Fruit fly (Drosophila melanogaster) whole organism, prepupa: Measurements from ENCODE around the gene CG16820.

Experiments used
- Blimp-1 ChIP-seq: fragments of 200-800 bp; sonication (Bioruptor generic); optimal IDR thresholded peaks from 3 replicates; lab custom pipeline; 2017; ENCODE audit warnings: missing biosample characterization, missing genetic modification characterization, mild to moderate bottlenecking, moderate library complexity, missing genetic modification reagents
- CG10669 ChIP-seq: fragments of 200-800 bp; sonication (Bioruptor generic); optimal IDR thresholded peaks from 3 replicates; lab custom pipeline; 2018; ENCODE audit warnings: missing biosample characterization, mild to moderate bottlenecking, missing genetic modification characterization, moderate library complexity
- CG11294 ChIP-seq: fragments of 200-800 bp; sonication (Bioruptor generic); IDR thresholded peaks from 2 replicates; pipeline ENCODE4 v1.3.6; 2022; ENCODE audit warnings: missing biosample characterization, missing genetic modification characterization
- CG15336 ChIP-seq: fragments of 200-800 bp; sonication (Bioruptor generic); IDR thresholded peaks from 2 replicates; pipeline ENCODE4 v1.3.6; 2022; ENCODE audit warnings: missing biosample characterization, missing genetic modification characterization
- CG1621 ChIP-seq: fragments of 200-800 bp; sonication (Bioruptor generic); optimal IDR thresholded peaks from 3 replicates; lab custom pipeline; 2018; ENCODE audit warnings: missing biosample characterization, mild to moderate bottlenecking, missing genetic modification characterization
- CG16779 ChIP-seq: fragments of 200-800 bp; sonication (Bioruptor generic); optimal IDR thresholded peaks from 3 replicates; lab custom pipeline; 2017; ENCODE audit warnings: missing biosample characterization, mild to moderate bottlenecking, missing genetic modification characterization
- CG3032 ChIP-seq: fragments of 200-800 bp; optimal IDR thresholded peaks from 2 replicates; lab custom pipeline; 2019; ENCODE audit warnings: missing biosample characterization, mild to moderate bottlenecking, missing genetic modification characterization, moderate library complexity
- CG31627 ChIP-seq: fragments of 200-800 bp; sonication (Bioruptor generic); optimal IDR thresholded peaks from 3 replicates; lab custom pipeline; 2016; ENCODE audit warnings: missing biosample characterization, missing genetic modification characterization
- CG32006 ChIP-seq: fragments of 200-800 bp; sonication (Bioruptor generic); optimal IDR thresholded peaks from 3 replicates; lab custom pipeline; 2017; ENCODE audit warnings: missing biosample characterization, mild to moderate bottlenecking, missing genetic modification characterization
- CG34406 ChIP-seq: fragments of 200-800 bp; sonication (Bioruptor generic); optimal IDR thresholded peaks from 3 replicates; lab custom pipeline; 2016; ENCODE audit warnings: missing biosample characterization, missing genetic modification characterization
- CG3919 ChIP-seq: fragments of 200-800 bp; sonication (Bioruptor generic); optimal IDR thresholded peaks from 3 replicates; lab custom pipeline; 2016; ENCODE audit warnings: missing biosample characterization, missing genetic modification characterization
- CG4318 ChIP-seq: fragments of 200-800 bp; sonication (Bioruptor generic); optimal IDR thresholded peaks from 3 replicates; lab custom pipeline; 2017; ENCODE audit warnings: missing biosample characterization, mild to moderate bottlenecking, missing genetic modification characterization
- CG6163 ChIP-seq: fragments of 200-800 bp; sonication (Bioruptor generic); IDR thresholded peaks from 3 replicates; pipeline ENCODE4 v1.3.6; 2022; ENCODE audit warnings: missing biosample characterization, missing genetic modification characterization
- CG6792 ChIP-seq: fragments of 200-800 bp; sonication (Bioruptor generic); optimal IDR thresholded peaks from 3 replicates; lab custom pipeline; 2016; ENCODE audit warnings: missing biosample characterization, missing genetic modification characterization
- CG6808 ChIP-seq: fragments of 200-800 bp; sonication (Bioruptor generic); optimal IDR thresholded peaks from 3 replicates; lab custom pipeline; 2017; ENCODE audit warnings: missing biosample characterization, missing genetic modification characterization, mild to moderate bottlenecking, moderate library complexity, missing genetic modification reagents
- CG6854 ChIP-seq: fragments of 200-800 bp; sonication (Bioruptor generic); optimal IDR thresholded peaks from 2 replicates; lab custom pipeline; 2017; ENCODE audit warnings: missing biosample characterization, mild to moderate bottlenecking, missing genetic modification characterization
- CG7368 ChIP-seq: fragments of 200-800 bp; sonication (Bioruptor generic); optimal IDR thresholded peaks from 3 replicates; lab custom pipeline; 2016; ENCODE audit warnings: missing biosample characterization, missing genetic modification characterization
- CG8119 ChIP-seq: fragments of 200-800 bp; sonication (Bioruptor generic); IDR thresholded peaks from 3 replicates; pipeline ENCODE4 v1.3.6; 2022; ENCODE audit warnings: missing biosample characterization, missing genetic modification characterization
- CG8632 ChIP-seq: fragments of 200-800 bp; sonication (Bioruptor generic); optimal IDR thresholded peaks from 3 replicates; lab custom pipeline; 2016; ENCODE audit warnings: missing biosample characterization, missing genetic modification characterization
- CG9139 ChIP-seq: fragments of 200-800 bp; sonication (Bioruptor generic); optimal IDR thresholded peaks from 3 replicates; lab custom pipeline; 2017; ENCODE audit warnings: missing biosample characterization, mild to moderate bottlenecking, missing genetic modification characterization
- Eip78C ChIP-seq: fragments of 200-800 bp; sonication (Bioruptor generic); peaks from one replicate; lab custom pipeline; 2016; ENCODE audit warnings: missing biosample characterization, missing genetic modification characterization
- Ets21C ChIP-seq: fragments of 200-800 bp; sonication (Bioruptor generic); optimal IDR thresholded peaks from 3 replicates; lab custom pipeline; 2016; ENCODE audit warnings: missing biosample characterization, missing genetic modification characterization
- Ets96B ChIP-seq: fragments of 200-800 bp; optimal IDR thresholded peaks from 2 replicates; lab custom pipeline; 2019; ENCODE audit warnings: missing biosample characterization, mild to moderate bottlenecking, missing genetic modification characterization, moderate library complexity
- Gug ChIP-seq: fragments of 200-800 bp; sonication (Bioruptor generic); IDR thresholded peaks from 2 replicates; pipeline ENCODE4 v1.3.6; 2022; ENCODE audit warnings: missing biosample characterization, missing genetic modification characterization
- Hr39 ChIP-seq: fragments of 200-800 bp; sonication (Bioruptor generic); optimal IDR thresholded peaks from 2 replicates; lab custom pipeline; 2016; ENCODE audit warnings: missing biosample characterization, missing genetic modification characterization
- Lpt ChIP-seq: fragments of 200-800 bp; sonication (Bioruptor generic); optimal IDR thresholded peaks from 3 replicates; lab custom pipeline; 2016; ENCODE audit warnings: missing biosample characterization, missing genetic modification characterization
- Met ChIP-seq: fragments of 200-800 bp; sonication (Bioruptor generic); optimal IDR thresholded peaks from 3 replicates; lab custom pipeline; 2016; ENCODE audit warnings: missing biosample characterization, missing genetic modification characterization
- OdsH ChIP-seq: fragments of 200-800 bp; sonication (Bioruptor generic); optimal IDR thresholded peaks from 3 replicates; lab custom pipeline; 2016; ENCODE audit warnings: missing biosample characterization, missing genetic modification characterization
- Smox ChIP-seq: fragments of 200-800 bp; sonication (Bioruptor generic); optimal IDR thresholded peaks from 3 replicates; lab custom pipeline; 2016; ENCODE audit warnings: missing biosample characterization, missing genetic modification characterization
- Sox102F ChIP-seq: fragments of 200-800 bp; sonication (Bioruptor generic); optimal IDR thresholded peaks from 2 replicates; lab custom pipeline; 2016; ENCODE audit warnings: missing biosample characterization, mild to moderate bottlenecking, missing genetic modification characterization
- Sox15 ChIP-seq: fragments of 200-800 bp; sonication (Bioruptor generic); optimal IDR thresholded peaks from 3 replicates; lab custom pipeline; 2016; ENCODE audit warnings: missing biosample characterization, missing genetic modification characterization
- achi ChIP-seq: fragments of 200-800 bp; sonication (Bioruptor generic); optimal IDR thresholded peaks from 3 replicates; lab custom pipeline; 2016; ENCODE audit warnings: missing biosample characterization, missing genetic modification characterization
- acj6 ChIP-seq: fragments of 200-800 bp; sonication (Bioruptor generic); optimal IDR thresholded peaks from 3 replicates; lab custom pipeline; 2016; ENCODE audit warnings: missing biosample characterization, missing genetic modification characterization
- cyc ChIP-seq: fragments of 200-800 bp; sonication (Bioruptor generic); optimal IDR thresholded peaks from 3 replicates; lab custom pipeline; 2016; ENCODE audit warnings: missing biosample characterization, missing genetic modification characterization
- dac ChIP-seq: fragments of 200-800 bp; sonication (Bioruptor generic); optimal IDR thresholded peaks from 2 replicates; lab custom pipeline; 2017; ENCODE audit warnings: missing biosample characterization, mild to moderate bottlenecking, missing genetic modification characterization
- dsx ChIP-seq: fragments of 200-800 bp; optimal IDR thresholded peaks from 3 replicates; lab custom pipeline; 2019; ENCODE audit warnings: missing biosample characterization, mild to moderate bottlenecking, missing genetic modification characterization, moderate library complexity; ENCODE audit not compliant: poor library complexity, severe bottlenecking
- eg ChIP-seq: fragments of 200-800 bp; sonication (Bioruptor generic); IDR thresholded peaks from 3 replicates; pipeline ENCODE4 v1.3.6; 2022; ENCODE audit warnings: missing biosample characterization, missing genetic modification characterization
- fd59A ChIP-seq: fragments of 200-800 bp; sonication (Bioruptor generic); optimal IDR thresholded peaks from 2 replicates; lab custom pipeline; 2017; ENCODE audit warnings: missing biosample characterization, mild to moderate bottlenecking, missing genetic modification characterization, missing genetic modification reagents
- fkh ChIP-seq: fragments of 200-800 bp; sonication (Bioruptor generic); optimal IDR thresholded peaks from 3 replicates; lab custom pipeline; 2017; ENCODE audit warnings: missing biosample characterization, mild to moderate bottlenecking, missing genetic modification characterization, moderate library complexity
- lz ChIP-seq: fragments of 200-800 bp; sonication (Bioruptor generic); optimal IDR thresholded peaks from 3 replicates; lab custom pipeline; 2016; ENCODE audit warnings: missing biosample characterization, missing genetic modification characterization
- net ChIP-seq: fragments of 200-800 bp; sonication (Bioruptor generic); optimal IDR thresholded peaks from 3 replicates; lab custom pipeline; 2016; ENCODE audit warnings: missing biosample characterization, missing genetic modification characterization
- pdm3 ChIP-seq: fragments of 200-800 bp; sonication (Bioruptor generic); optimal IDR thresholded peaks from 3 replicates; lab custom pipeline; 2016; ENCODE audit warnings: missing biosample characterization, missing genetic modification characterization
- spab ChIP-seq: fragments of 200-800 bp; sonication (Bioruptor generic); optimal IDR thresholded peaks from 2 replicates; lab custom pipeline; 2017; ENCODE audit warnings: missing biosample characterization, mild to moderate bottlenecking, missing genetic modification characterization, missing genetic modification reagents
- ss ChIP-seq, 2 experiments: fragments of 200-800 bp; sonication (Bioruptor generic); optimal IDR thresholded peaks; 2 replicates in 1 of 2; 3 replicates in 1 of 2; lab custom pipeline; 2017 to 2018; ENCODE audit warnings: mild to moderate bottlenecking in 2 of 2, missing biosample characterization in 2 of 2, missing genetic modification characterization in 2 of 2, moderate library complexity in 1 of 2
- svp ChIP-seq: fragments of 200-800 bp; sonication (Bioruptor generic); peaks from one replicate; lab custom pipeline; 2016; ENCODE audit warnings: missing biosample characterization, missing genetic modification characterization
- topi ChIP-seq: fragments of 200-800 bp; sonication (Bioruptor generic); optimal IDR thresholded peaks from 3 replicates; lab custom pipeline; 2016; ENCODE audit warnings: missing biosample characterization, missing genetic modification characterization
- vri ChIP-seq: fragments of 200-800 bp; sonication (Bioruptor generic); optimal IDR thresholded peaks from 3 replicates; lab custom pipeline; 2016; ENCODE audit warnings: missing biosample characterization, mild to moderate bottlenecking, missing genetic modification characterization

CG16820 gene

DNA sequence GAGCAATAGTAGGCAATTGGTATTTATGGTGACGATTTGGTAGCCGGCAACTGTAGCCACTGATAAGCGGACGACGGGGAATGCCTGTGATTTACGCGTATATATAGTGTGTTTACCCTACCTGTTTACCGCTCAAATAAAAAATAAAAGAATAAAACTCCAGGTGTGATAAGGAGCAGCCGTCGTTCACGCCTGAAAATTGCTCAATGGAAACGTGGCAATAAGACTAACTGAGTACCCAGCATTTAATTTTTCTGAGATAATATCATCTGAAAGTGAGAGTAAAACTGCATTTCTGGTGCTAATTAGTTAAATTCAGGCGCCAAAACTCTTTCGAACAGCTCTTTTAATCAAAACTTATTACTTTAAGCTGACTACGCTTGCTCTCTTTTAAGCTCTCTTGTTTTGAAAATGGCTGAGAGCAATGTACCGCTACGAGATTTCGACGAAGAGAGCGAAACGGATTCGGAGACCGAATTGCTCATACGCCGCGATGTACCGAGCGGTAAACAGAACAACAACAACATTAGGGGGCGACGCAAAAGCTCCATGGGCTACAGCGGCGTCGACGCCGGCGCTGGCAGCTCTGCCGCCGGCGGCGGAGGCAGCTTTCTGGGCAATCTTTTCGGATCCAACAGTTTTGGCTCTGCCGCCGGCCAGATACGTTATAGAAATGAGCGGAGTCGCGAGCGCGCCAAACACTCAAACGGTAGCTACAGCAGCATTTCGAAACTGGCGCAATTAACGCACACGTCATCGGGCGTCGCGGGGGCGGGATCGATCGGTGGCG lies 44.4 kb downstream of the CG16820 start:
- no peak for TF ChIP-seq dac (GFP tag; lab: Kevin White, UChicago)
- peak; percentile 19 for TF ChIP-seq CG7368 (GFP tag; lab: Kevin White, UChicago)
- peak; percentile 55 for TF ChIP-seq CG9139
- TF ChIP-seq CG6163: peak; percentile 67; the same call in 2 of the 3 replicates
- peak; percentile 37 for TF ChIP-seq CG6792
- no peak for TF ChIP-seq Ets96B (tag; lab: Kevin White, UChicago)
- TF ChIP-seq Blimp-1 (GFP tag; lab: Kevin White, UChicago): peak; percentile 84
- peak; percentile 61 for TF ChIP-seq CG6854 (GFP tag; lab: Kevin White, UChicago)
- peak; percentile 38 for TF ChIP-seq Met (GFP tag; lab: Kevin White, UChicago)
- peak; percentile 54 for TF ChIP-seq vri (GFP tag; lab: Kevin White, UChicago)
- TF ChIP-seq Smox (GFP tag; lab: Kevin White, UChicago): peak; percentile 30
- TF ChIP-seq CG10669 (GFP tag; lab: Kevin White, UChicago): peak; percentile 27
- TF ChIP-seq svp: no peak
- peak; percentile 97 for TF ChIP-seq fkh (GFP tag; lab: Kevin White, UChicago)
- no peak for TF ChIP-seq pdm3 (GFP tag; lab: Kevin White, UChicago)
- peak; percentile 34 for TF ChIP-seq spab (GFP tag; lab: Kevin White, UChicago)
- TF ChIP-seq Eip78C (GFP tag; lab: Kevin White, UChicago): peak; percentile 51
- TF ChIP-seq OdsH (GFP tag; lab: Kevin White, UChicago): peak; percentile 8
- TF ChIP-seq CG6808: peak; percentile 7
- peak; percentile 11 for TF ChIP-seq CG15336 (GFP tag; lab: Robert Waterston, UW)
- no peak for TF ChIP-seq CG31627
- TF ChIP-seq Sox102F (GFP tag; lab: Kevin White, UChicago): peak; percentile 38
- peak; percentile 62; the same call in 2 of the 3 replicates for TF ChIP-seq eg (GFP tag; lab: Robert Waterston, UW)
- peak; percentile 58 for TF ChIP-seq CG8632 (GFP tag; lab: Kevin White, UChicago)
- TF ChIP-seq Lpt (GFP tag; lab: Kevin White, UChicago): peak; percentile 22
- peak; percentile 56 for TF ChIP-seq net (GFP tag; lab: Kevin White, UChicago)
- peak; percentile 20 for TF ChIP-seq CG32006 (GFP tag; lab: Kevin White, UChicago)
- TF ChIP-seq CG34406: peak; percentile 55
- no peak for TF ChIP-seq Ets21C
- TF ChIP-seq fd59A: no peak
- peak in 1 of 2 experiments; percentile 75 for TF ChIP-seq ss (GFP tag; optimal IDR thresholded peaks at IDR 0.05; lab: Kevin White, UChicago)
- TF ChIP-seq cyc (GFP tag; lab: Kevin White, UChicago): no peak
- peak; percentile 35 for TF ChIP-seq achi (GFP tag; lab: Kevin White, UChicago)
- no peak for TF ChIP-seq CG11294 (GFP tag; lab: Robert Waterston, UW)
- no peak for TF ChIP-seq Hr39
- no peak for TF ChIP-seq CG8119 (GFP tag; lab: Robert Waterston, UW)

DNA sequence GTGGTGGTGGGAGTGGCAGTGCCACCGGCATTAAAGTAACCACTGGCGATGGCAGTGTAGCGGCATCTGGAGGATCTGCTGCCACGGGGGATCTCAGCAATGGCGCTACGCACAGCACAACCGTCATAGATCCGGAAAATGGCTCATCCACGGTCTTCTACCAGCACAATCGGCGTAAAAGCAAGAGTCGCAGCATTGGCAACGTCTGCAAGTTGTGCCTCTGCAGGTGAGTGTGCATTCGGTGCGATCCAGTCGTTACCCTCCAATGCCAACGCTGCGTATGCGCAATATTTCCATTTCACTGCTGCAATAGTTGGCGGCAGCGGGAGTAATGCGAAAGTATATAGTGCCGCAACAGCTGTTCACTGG lies 45.0 kb downstream of the CG16820 start:
- no peak for TF ChIP-seq CG11294 (GFP tag; lab: Robert Waterston, UW)
- no peak for TF ChIP-seq CG31627
- no peak for TF ChIP-seq Met (GFP tag; lab: Kevin White, UChicago)
- no peak for TF ChIP-seq CG1621 (tag; lab: Kevin White, UChicago)
- TF ChIP-seq pdm3 (GFP tag; lab: Kevin White, UChicago): peak; percentile 5
- no peak for TF ChIP-seq Eip78C (GFP tag; lab: Kevin White, UChicago)
- TF ChIP-seq fd59A: no peak
- TF ChIP-seq lz (GFP tag; lab: Kevin White, UChicago): no peak
- TF ChIP-seq CG3032: no peak
- no peak for TF ChIP-seq CG3919 (GFP tag; lab: Kevin White, UChicago)
- TF ChIP-seq Lpt (GFP tag; lab: Kevin White, UChicago): no peak
- TF ChIP-seq fkh (GFP tag; lab: Kevin White, UChicago): no peak
- no peak for TF ChIP-seq cyc (GFP tag; lab: Kevin White, UChicago)
- no peak for TF ChIP-seq vri (GFP tag; lab: Kevin White, UChicago)
- TF ChIP-seq CG32006 (GFP tag; lab: Kevin White, UChicago): peak; percentile 65
- TF ChIP-seq Ets96B (tag; lab: Kevin White, UChicago): no peak
- no peak for TF ChIP-seq CG34406
- no peak for TF ChIP-seq Hr39
- TF ChIP-seq eg (GFP tag; lab: Robert Waterston, UW): peak; percentile 73; the same call in 1 of the 3 replicates
- TF ChIP-seq CG7368 (GFP tag; lab: Kevin White, UChicago): no peak
- no peak for TF ChIP-seq dsx (GFP tag; lab: Kevin White, UChicago)
- TF ChIP-seq topi (GFP tag; lab: Kevin White, UChicago): no peak
- TF ChIP-seq CG16779 (tag; lab: Kevin White, UChicago): no peak
- no peak for TF ChIP-seq CG4318
- TF ChIP-seq Sox15 (GFP tag; lab: Kevin White, UChicago): no peak
- no peak for TF ChIP-seq CG9139
- TF ChIP-seq Gug: peak; percentile 39; the same call in 1 of the 2 replicates
- no peak; the same call in 1 of the 2 replicates for TF ChIP-seq CG15336 (GFP tag; lab: Robert Waterston, UW)
- TF ChIP-seq acj6 (GFP tag; lab: Kevin White, UChicago): no peak
